Worm (Caenorhabditis elegans): Measurements from ENCODE around the gene spin-2.

ce11 chrIV:13048157-13048556 lies 38.6 kb upstream of the spin-2 start, which contains the start of gene scl-10:
- TF ChIP-seq him-1 (tag; optimal IDR thresholded peaks at IDR 0.05) (no peak), W03F9.2 (tag; optimal IDR thresholded peaks at IDR 0.05) (no peak), dao-5 (tag; optimal IDR thresholded peaks at IDR 0.05) (no peak)
